Worm (Caenorhabditis elegans): Measurements from ENCODE around the gene wrt-2.

wrt-2 gene

ce11 chrX:3099832-3100231, 5.7 kb upstream of the wrt-2 start, which contains the start of gene sec-3 (continued):
- no peak for TF ChIP-seq Y75B8A.6 (GFP tag; IDR thresholded peaks at IDR 0.05)
- peak; percentile 70 for TF ChIP-seq jun-1 (tag; optimal IDR thresholded peaks at IDR 0.05)
- no peak for TF ChIP-seq madf-5 (GFP tag; IDR thresholded peaks at IDR 0.05)
- peak; percentile 49 for TF ChIP-seq nhr-11 (tag; optimal IDR thresholded peaks at IDR 0.05)
- TF ChIP-seq nhr-76 (tag; optimal IDR thresholded peaks at IDR 0.05) = no peak
- no peak for TF ChIP-seq lin-39 (tag; optimal IDR thresholded peaks at IDR 0.05)
- TF ChIP-seq dpl-1 (GFP tag; optimal IDR thresholded peaks at IDR 0.05) = peak; percentile 74
- TF ChIP-seq spr-3 (GFP tag; optimal IDR thresholded peaks at IDR 0.05) = peak; percentile 42
- 0 out of 2 replicates have a peak, but pooled peaks have one; percentile 54 for TF ChIP-seq ceh-20 (GFP tag; IDR thresholded peaks at IDR 0.05)
- peak; percentile 93 for TF ChIP-seq nhr-102 (tag; optimal IDR thresholded peaks at IDR 0.05)
- peak; percentile 51; the same call in 1 of the 2 replicates for TF ChIP-seq dmd-9 (GFP tag; IDR thresholded peaks at IDR 0.05)
- no peak for TF ChIP-seq zfp-2 (tag; optimal IDR thresholded peaks at IDR 0.05)
- TF ChIP-seq F37D6.2 (tag; optimal IDR thresholded peaks at IDR 0.05) = peak; percentile 68
- TF ChIP-seq nhr-77 (tag; optimal IDR thresholded peaks at IDR 0.05) = peak; percentile 83
- TF ChIP-seq daf-16 (GFP tag; optimal IDR thresholded peaks at IDR 0.05) = peak; percentile 47 to 58
- peak; percentile 83 for TF ChIP-seq daf-16 (tag; optimal IDR thresholded peaks at IDR 0.05)
- no peak for TF ChIP-seq snpc-1.2 (GFP tag; IDR thresholded peaks at IDR 0.05)
- TF ChIP-seq hif-1 (tag; optimal IDR thresholded peaks at IDR 0.05) = peak in 1 of 2 experiments; percentile 84
- no peak for TF ChIP-seq ceh-44 (GFP tag; IDR thresholded peaks at IDR 0.05)
- TF ChIP-seq Y48G9A.11 (GFP tag; IDR thresholded peaks at IDR 0.05) = no peak
- TF ChIP-seq F10B5.3 (tag; optimal IDR thresholded peaks at IDR 0.05) = peak; percentile 73

ce11 chrX:3092460-3092859, 1.7 kb downstream of the wrt-2 start:
- TF ChIP-seq fkh-10 (GFP tag; optimal IDR thresholded peaks at IDR 0.05) = no peak
- TF ChIP-seq dmd-8 (GFP tag; IDR thresholded peaks at IDR 0.05) = peak; percentile 68; the same call in 1 of the 2 replicates
- no peak for TF ChIP-seq skn-1 (tag; optimal IDR thresholded peaks at IDR 0.05)
- TF ChIP-seq attf-4 (tag; optimal IDR thresholded peaks at IDR 0.05) = no peak
- TF ChIP-seq daf-16 (GFP tag; optimal IDR thresholded peaks at IDR 0.05) = peak in 1 of 2 experiments; percentile 20
- TF ChIP-seq daf-16 (tag; optimal IDR thresholded peaks at IDR 0.05) = no peak
- peak; percentile 6; the same call in 1 of the 2 replicates for TF ChIP-seq egl-43 (GFP tag; IDR thresholded peaks at IDR 0.05)
- no peak for TF ChIP-seq zip-2 (tag; optimal IDR thresholded peaks at IDR 0.05)
- peak in 1 of 2 experiments; percentile 15 for TF ChIP-seq lsy-2 (tag; optimal IDR thresholded peaks at IDR 0.05)
- TF ChIP-seq nhr-42 (GFP tag; IDR thresholded peaks at IDR 0.05) = 0 out of 2 replicates have a peak, but pooled peaks have one; percentile 4
- no peak for TF ChIP-seq hif-1 (tag; optimal IDR thresholded peaks at IDR 0.05)
- no peak for TF ChIP-seq lin-1 (GFP tag; IDR thresholded peaks at IDR 0.05)
- TF ChIP-seq hmg-1.1 (GFP tag; IDR thresholded peaks at IDR 0.05) = peak; percentile 42; the same call in 1 of the 2 replicates
- no peak for TF ChIP-seq madf-9 (GFP tag; conservative IDR thresholded peaks at IDR 0.05)
- 0 out of 2 replicates have a peak, but pooled peaks have one; percentile 21 for TF ChIP-seq T26A8.4 (GFP tag; IDR thresholded peaks at IDR 0.05)
- TF ChIP-seq set-16 (GFP tag; IDR thresholded peaks at IDR 0.05) = peak; percentile 32; the same call in 1 of the 2 replicates
- TF ChIP-seq ama-1 (optimal IDR thresholded peaks at IDR 0.05) = peak; percentile 83
- no peak for TF ChIP-seq Y48G9A.11 (GFP tag; IDR thresholded peaks at IDR 0.05)
- TF ChIP-seq aha-1 (tag) = peak; percentile 71
- peak; percentile 0 for TF ChIP-seq hlh-11 (tag; optimal IDR thresholded peaks at IDR 0.05)

ce11 chrX:3091119-3091746, 2.9 kb downstream of the wrt-2 start:
- TF ChIP-seq spr-1 (tag; optimal IDR thresholded peaks at IDR 0.05) (no peak), unc-62 (GFP tag; optimal IDR thresholded peaks at IDR 0.05 in 1 of 2) (peak in 1 of 2 experiments; percentile 90), unc-62 (tag; optimal IDR thresholded peaks at IDR 0.05) (no peak), skn-1 (tag; optimal IDR thresholded peaks at IDR 0.05) (no peak), daf-19 (GFP tag; conservative IDR thresholded peaks at IDR 0.05) (no peak), nhr-42 (GFP tag; IDR thresholded peaks at IDR 0.05) (no peak), mes-2 (tag; optimal IDR thresholded peaks at IDR 0.05; ENCODE audit: poor library complexity, severe bottlenecking) (no peak), duxl-1 (tag; optimal IDR thresholded peaks at IDR 0.05; ENCODE audit: poor library complexity) (no peak), Y48G9A.11 (GFP tag; IDR thresholded peaks at IDR 0.05) (no peak), gei-8 (GFP tag; optimal IDR thresholded peaks at IDR 0.05) (no peak), madf-9 (GFP tag; conservative IDR thresholded peaks at IDR 0.05) (no peak), zfp-2 (tag; optimal IDR thresholded peaks at IDR 0.05) (no peak), aha-1 (tag) (peak; percentile 82), set-16 (GFP tag; IDR thresholded peaks at IDR 0.05) (no peak), nhr-28 (tag; optimal IDR thresholded peaks at IDR 0.05) (no peak)

Data from whole organism, L4 larva.